Worm (Caenorhabditis elegans) whole organism, young adult: ENCODE data around the gene Y51H4A.941.

ENCODE experiments used
- B0261.1 ChIP-seq: sonication (generic microtip); optimal IDR thresholded peaks from 2 replicates; lab custom pipeline; 2016; ENCODE audit warnings: mild to moderate bottlenecking, missing genetic modification characterization, moderate library complexity, missing compliant biosample characterization
- F23B12.7 ChIP-seq: sonication (generic microtip); optimal IDR thresholded peaks from 2 replicates; lab custom pipeline; 2017; ENCODE audit warnings: missing genetic modification characterization, mild to moderate bottlenecking, missing compliant biosample characterization, antibody characterized with exemption, moderate library complexity; ENCODE audit not compliant: insufficient read depth
- K12H6.12 ChIP-seq: fragments of 200-800 bp; sonication (Bioruptor generic); optimal IDR thresholded peaks from 2 replicates; lab custom pipeline; 2018; ENCODE audit warnings: mild to moderate bottlenecking, missing genetic modification characterization, missing compliant biosample characterization
- Y56A3A.18 ChIP-seq: fragments of 200-800 bp; sonication (Bioruptor generic); IDR thresholded peaks from 2 replicates; pipeline ENCODE4 v1.3.6; 2022; ENCODE audit warnings: missing genetic modification reagents, missing genetic modification characterization, missing compliant biosample characterization
- chd-7 ChIP-seq: sonication (generic microtip); optimal IDR thresholded peaks from 2 replicates; lab custom pipeline; 2016; ENCODE audit warnings: mild to moderate bottlenecking, missing genetic modification characterization, moderate library complexity, missing compliant biosample characterization
- egl-18 ChIP-seq: fragments of 200-800 bp; sonication (Bioruptor generic); IDR thresholded peaks from 2 replicates; pipeline ENCODE4 v1.3.6; 2022; ENCODE audit warnings: missing genetic modification reagents, missing genetic modification characterization, missing compliant biosample characterization
- lin-40 ChIP-seq: sonication (generic microtip); optimal IDR thresholded peaks from 2 replicates; lab custom pipeline; 2016; ENCODE audit warnings: missing genetic modification characterization, mild to moderate bottlenecking, missing compliant biosample characterization, missing genotype, missing genetic modification reagents
- nfya-2 ChIP-seq: fragments of 200-800 bp; sonication (Bioruptor generic); IDR thresholded peaks from 2 replicates; pipeline ENCODE4 v1.3.6; 2022; ENCODE audit warnings: missing genetic modification reagents, missing genetic modification characterization, missing compliant biosample characterization
- nhr-90 ChIP-seq: sonication (generic microtip); optimal IDR thresholded peaks from 2 replicates; lab custom pipeline; 2016; ENCODE audit warnings: missing genotype, mild to moderate bottlenecking, missing genetic modification characterization, missing compliant biosample characterization
- rec-8 ChIP-seq, 2 experiments: sonication (generic microtip); optimal IDR thresholded peaks; 2 replicates each; lab custom pipeline; 2016; ENCODE audit warnings: mild to moderate bottlenecking in 2 of 2, missing genetic modification characterization in 2 of 2, missing genetic modification reagents in 2 of 2, missing genotype in 2 of 2, missing biosample characterization in 1 of 2, missing compliant biosample characterization in 1 of 2, moderate library complexity in 1 of 2
- sea-2 ChIP-seq: fragments of 200-800 bp; sonication (Bioruptor generic); IDR thresholded peaks from 2 replicates; pipeline ENCODE4 v1.3.6; 2022; ENCODE audit warnings: missing genetic modification characterization, missing compliant biosample characterization
- snpc-4 ChIP-seq, 5 experiments: fragments of 150-350 bp in 1 of 5; sonication (generic microtip) in 4 of 5; optimal IDR thresholded peaks; 2 replicates each; lab custom pipeline; 2014 to 2018; ENCODE audit warnings: missing genetic modification characterization in 5 of 5, missing biosample characterization in 3 of 5, antibody characterized with exemption in 2 of 5, mild to moderate bottlenecking in 2 of 5, missing compliant biosample characterization in 2 of 5, missing genotype in 2 of 5, moderate library complexity in 2 of 5, missing genetic modification reagents in 1 of 5
- unc-62 ChIP-seq: fragments of 150-350 bp; optimal IDR thresholded peaks from 2 replicates; lab custom pipeline; 2014; ENCODE audit warnings: missing biosample characterization, missing genetic modification reagents, missing genetic modification characterization
- ztf-25 ChIP-seq: fragments of 200-800 bp; sonication (Bioruptor generic); IDR thresholded peaks from 2 replicates; pipeline ENCODE4 v1.3.6; 2022; ENCODE audit warnings: missing genetic modification reagents, missing genetic modification characterization, missing compliant biosample characterization

- no peak for TF ChIP-seq nhr-90
- no peak for TF ChIP-seq K12H6.12
- no peak for TF ChIP-seq sea-2 (GFP tag; lab: Robert Waterston, UW)
- TF ChIP-seq ztf-25: no peak
- no peak for TF ChIP-seq chd-7 (tag; lab: Kevin White, UChicago)
- no peak for TF ChIP-seq B0261.1 (tag; lab: Kevin White, UChicago)
- no peak for TF ChIP-seq rec-8 (tag; optimal IDR thresholded peaks at IDR 0.05; lab: Kevin White, UChicago)
- no peak for TF ChIP-seq Y56A3A.18 (GFP tag; lab: Robert Waterston, UW)
- no peak for TF ChIP-seq F23B12.7 (tag; lab: Kevin White, UChicago)
- no peak for TF ChIP-seq unc-62 (GFP tag; lab: Kevin White, UChicago)
- no peak for TF ChIP-seq snpc-4 (GFP tag; optimal IDR thresholded peaks at IDR 0.05; lab: Kevin White, UChicago)
- peak in 3 of 4 experiments; percentile 58 to 77 (median 60) for TF ChIP-seq snpc-4 (tag; optimal IDR thresholded peaks at IDR 0.05; lab: Kevin White, UChicago)
- TF ChIP-seq nfya-2: no peak
- TF ChIP-seq lin-40 (tag; lab: Kevin White, UChicago): no peak
- TF ChIP-seq egl-18: no peak
Observed at ce11 chrIV:16709713-16710112, 15.2 kb upstream of the Y51H4A.941 start.
